Fruit fly (Drosophila melanogaster) whole organism, prepupa: ENCODE measurements around the gene CG5697.

ENCODE experiments used
- Blimp-1 ChIP-seq: fragments of 200-800 bp; sonication (Bioruptor generic); optimal IDR thresholded peaks from 3 replicates; lab custom pipeline; 2017; ENCODE audit warnings: missing biosample characterization, missing genetic modification characterization, mild to moderate bottlenecking, moderate library complexity, missing genetic modification reagents
- CG11902 ChIP-seq: fragments of 200-800 bp; sonication (Bioruptor generic); optimal IDR thresholded peaks from 3 replicates; lab custom pipeline; 2016; ENCODE audit warnings: missing biosample characterization, missing genetic modification characterization
- CG3032 ChIP-seq: fragments of 200-800 bp; optimal IDR thresholded peaks from 2 replicates; lab custom pipeline; 2019; ENCODE audit warnings: missing biosample characterization, mild to moderate bottlenecking, missing genetic modification characterization, moderate library complexity
- CG34406 ChIP-seq: fragments of 200-800 bp; sonication (Bioruptor generic); optimal IDR thresholded peaks from 3 replicates; lab custom pipeline; 2016; ENCODE audit warnings: missing biosample characterization, missing genetic modification characterization
- CG6854 ChIP-seq: fragments of 200-800 bp; sonication (Bioruptor generic); optimal IDR thresholded peaks from 2 replicates; lab custom pipeline; 2017; ENCODE audit warnings: missing biosample characterization, mild to moderate bottlenecking, missing genetic modification characterization
- Eip75B ChIP-seq: fragments of 200-800 bp; sonication (Bioruptor generic); optimal IDR thresholded peaks from 3 replicates; lab custom pipeline; 2016; ENCODE audit warnings: missing biosample characterization, missing genetic modification characterization
- Lpt ChIP-seq: fragments of 200-800 bp; sonication (Bioruptor generic); optimal IDR thresholded peaks from 3 replicates; lab custom pipeline; 2016; ENCODE audit warnings: missing biosample characterization, missing genetic modification characterization
- Smox ChIP-seq: fragments of 200-800 bp; sonication (Bioruptor generic); optimal IDR thresholded peaks from 3 replicates; lab custom pipeline; 2016; ENCODE audit warnings: missing biosample characterization, missing genetic modification characterization
- esn ChIP-seq: fragments of 200-800 bp; sonication (Bioruptor generic); optimal IDR thresholded peaks from 2 replicates; lab custom pipeline; 2016; ENCODE audit warnings: missing biosample characterization, mild to moderate bottlenecking, missing genetic modification characterization, moderate library complexity
- fd59A ChIP-seq: fragments of 200-800 bp; sonication (Bioruptor generic); optimal IDR thresholded peaks from 2 replicates; lab custom pipeline; 2017; ENCODE audit warnings: missing biosample characterization, mild to moderate bottlenecking, missing genetic modification characterization, missing genetic modification reagents

DNA sequence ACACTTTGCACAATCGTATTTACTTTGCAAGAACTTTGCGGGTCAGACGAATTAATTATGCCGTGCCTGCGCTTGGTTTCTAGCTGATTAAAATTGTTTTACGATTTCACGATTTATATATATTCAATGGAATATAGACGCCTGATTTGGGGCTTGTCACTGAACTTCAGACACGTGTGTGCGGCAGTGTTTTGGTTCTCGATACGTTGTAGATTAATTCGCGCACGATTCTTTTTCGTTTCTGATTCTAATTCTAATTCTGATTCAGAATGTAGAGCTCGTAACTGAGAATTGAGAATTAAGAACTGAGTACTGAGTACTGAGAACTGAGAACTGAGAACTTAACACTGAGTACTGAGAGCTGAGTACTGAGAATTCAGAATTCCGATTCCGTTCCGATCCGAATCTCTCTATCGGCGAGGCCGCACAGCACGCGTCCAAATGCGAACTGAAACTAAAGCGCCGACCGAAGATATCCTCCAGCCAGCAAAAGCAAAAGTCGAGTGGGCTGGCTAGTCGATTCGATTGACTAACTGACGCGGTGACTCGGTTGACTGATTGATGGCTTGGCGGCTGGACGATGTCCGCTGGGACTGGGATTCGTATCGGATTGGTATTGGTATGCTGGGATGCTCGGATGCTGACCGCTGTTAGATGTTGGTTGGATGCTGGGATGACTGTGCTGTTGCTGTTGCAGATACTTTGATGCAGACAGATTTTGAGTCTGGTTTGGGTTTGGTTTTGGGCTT is 7.2 kb downstream of the CG5697 start:
- TF ChIP-seq esn (GFP tag; lab: Kevin White, UChicago) (no peak), Eip75B (no peak), Smox (GFP tag; lab: Kevin White, UChicago) (no peak), CG3032 (tag; lab: Kevin White, UChicago) (no peak), CG6854 (GFP tag; lab: Kevin White, UChicago) (no peak), CG34406 (GFP tag; lab: Kevin White, UChicago) (no peak), CG11902 (GFP tag; lab: Kevin White, UChicago) (no peak), Blimp-1 (GFP tag; lab: Kevin White, UChicago) (no peak), fd59A (no peak), Lpt (GFP tag; lab: Kevin White, UChicago) (no peak)
